Worm (Caenorhabditis elegans): ENCODE measurements around the gene cutl-21.

The cutl-21 gene

ce11 chrX:1044327-1044726, 40.2 kb downstream of the cutl-21 start:
- TF ChIP-seq T07F8.4 (tag; optimal IDR thresholded peaks at IDR 0.05), result no peak
- no peak for TF ChIP-seq nhr-120 (GFP tag; IDR thresholded peaks at IDR 0.05)
- TF ChIP-seq C06A6.2 (GFP tag; conservative IDR thresholded peaks at IDR 0.05), result no peak
- no peak for TF ChIP-seq F33H1.4 (GFP tag; IDR thresholded peaks at IDR 0.05)
- 0 out of 2 replicates have a peak, but pooled peaks have one; percentile 51 for TF ChIP-seq cebp-1 (GFP tag; IDR thresholded peaks at IDR 0.05)
- peak; percentile 73 for TF ChIP-seq cebp-1 (tag; optimal IDR thresholded peaks at IDR 0.05)

- TF ChIP-seq nhr-179 (tag; optimal IDR thresholded peaks at IDR 0.05), result no peak
- TF ChIP-seq dox-1 (GFP tag; IDR thresholded peaks at IDR 0.05), result no peak
- TF ChIP-seq nhr-80 (tag; optimal IDR thresholded peaks at IDR 0.05), result peak; percentile 68
Measured at ce11 chrX:1046156-1046831, 42.2 kb downstream of the cutl-21 start, which contains the start of gene vpat-1. vpat-1 (minus strand) TSS chrX:1046206.

- TF ChIP-seq K11D2.4 (GFP tag; IDR thresholded peaks at IDR 0.05), result no peak
- no peak for TF ChIP-seq nhr-179 (tag; optimal IDR thresholded peaks at IDR 0.05)
- no peak for TF ChIP-seq pha-4 (tag; optimal IDR thresholded peaks at IDR 0.05)
- no peak for TF ChIP-seq madf-6 (GFP tag; IDR thresholded peaks at IDR 0.05)
- no peak for TF ChIP-seq dpl-1 (GFP tag; optimal IDR thresholded peaks at IDR 0.05)
- TF ChIP-seq madf-3 (GFP tag; IDR thresholded peaks at IDR 0.05), result no peak
Measured at ce11 chrX:1051041-1051440, 46.9 kb downstream of the cutl-21 start.

- TF ChIP-seq F52B5.7 (tag; optimal IDR thresholded peaks at IDR 0.05) (no peak), attf-5 (GFP tag; optimal IDR thresholded peaks at IDR 0.05) (no peak), nhr-80 (tag; optimal IDR thresholded peaks at IDR 0.05) (no peak), unc-62 (GFP tag; optimal IDR thresholded peaks at IDR 0.05) (no peak), zfh-2 (GFP tag; conservative IDR thresholded peaks at IDR 0.05) (no peak), hsf-1 (GFP tag; IDR thresholded peaks at IDR 0.05) (no peak), nhr-179 (tag; optimal IDR thresholded peaks at IDR 0.05) (no peak), snpc-1.1 (tag; optimal IDR thresholded peaks at IDR 0.05; ENCODE audit: insufficient read depth) (no peak)
Measured at ce11 chrX:1052960-1053359, 48.8 kb downstream of the cutl-21 start.

- TF ChIP-seq ztf-18 (tag; optimal IDR thresholded peaks at IDR 0.05) (no peak), zfh-2 (GFP tag; conservative IDR thresholded peaks at IDR 0.05) (no peak), snpc-3.4 (tag; optimal IDR thresholded peaks at IDR 0.05) (no peak), F23B12.7 (tag; optimal IDR thresholded peaks at IDR 0.05; ENCODE audit: insufficient read depth) (no peak), repo-1 (tag; optimal IDR thresholded peaks at IDR 0.05) (no peak), chd-7 (tag; optimal IDR thresholded peaks at IDR 0.05) (no peak), C17E4.6 (GFP tag; IDR thresholded peaks at IDR 0.05) (no peak), unc-62 (GFP tag; optimal IDR thresholded peaks at IDR 0.05) (no peak), snpc-1.1 (tag; optimal IDR thresholded peaks at IDR 0.05; ENCODE audit: insufficient read depth) (no peak), pbrm-1 (GFP tag; IDR thresholded peaks at IDR 0.05) (no peak), F33H1.4 (GFP tag; IDR thresholded peaks at IDR 0.05) (no peak), rec-8 (tag; optimal IDR thresholded peaks at IDR 0.05) (no peak), nfyb-1 (GFP tag; IDR thresholded peaks at IDR 0.05) (no peak), efl-1 (GFP tag; optimal IDR thresholded peaks at IDR 0.05) (no peak), egl-44 (GFP tag; IDR thresholded peaks at IDR 0.05) (no peak), akir-1 (GFP tag; optimal IDR thresholded peaks at IDR 0.05) (no peak), Y53F4B.3 (GFP tag; IDR thresholded peaks at IDR 0.05) (no peak)
Measured at ce11 chrX:1053929-1054328, 49.8 kb downstream of the cutl-21 start, which contains the start of gene ncs-3. ncs-3 (plus strand) TSS chrX:1054081.
